Fruit fly (Drosophila melanogaster): Measurements from ENCODE around the gene hyx.

hyx gene

DNA sequence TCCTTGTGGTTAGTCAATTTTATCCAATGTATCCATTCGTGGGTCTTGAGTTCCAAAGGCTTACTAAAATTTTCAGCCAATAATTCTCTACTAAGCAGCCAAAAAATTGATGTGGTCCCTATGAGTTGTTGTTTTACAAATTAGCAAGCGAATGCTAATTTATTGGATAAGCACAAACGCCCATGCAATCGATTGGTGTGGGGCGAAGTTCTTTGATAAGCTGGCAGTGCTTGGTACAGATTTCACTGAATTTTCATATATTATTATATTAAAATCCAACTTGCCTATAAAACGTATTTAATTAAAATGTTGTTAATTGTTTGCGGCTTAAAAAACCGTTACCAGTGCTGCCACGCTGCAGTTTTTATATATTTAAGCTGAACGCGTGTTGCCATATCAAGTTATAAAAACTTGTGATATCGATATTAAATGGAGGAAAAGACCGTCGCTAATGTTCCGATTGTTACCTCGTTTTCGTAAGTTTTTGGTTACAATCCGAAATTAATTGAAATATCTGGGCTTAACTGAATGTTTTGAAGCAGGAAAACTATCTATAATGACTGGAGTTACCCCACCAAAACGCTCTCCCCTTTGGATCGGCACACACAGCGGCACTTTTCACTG, 34.8 kb upstream of the hyx start, which contains the start of the genes CG31100 and CG11980 (continued):
- TF ChIP-seq CG7556 (GFP tag; optimal IDR thresholded peaks at IDR 0.05), result no peak
- peak; percentile 74 for TF ChIP-seq Scr (GFP tag; IDR thresholded peaks at IDR 0.05; ENCODE audit: partially characterized antibody)
- TF ChIP-seq CG17568 (GFP tag; optimal IDR thresholded peaks at IDR 0.05), result no peak
- TF ChIP-seq Dref (GFP tag; IDR thresholded peaks at IDR 0.05), result peak; percentile 84
- no peak for TF ChIP-seq CG12219 (GFP tag; optimal IDR thresholded peaks at IDR 0.05)
- TF ChIP-seq CG10565 (GFP tag; optimal IDR thresholded peaks at IDR 0.05), result no peak
- TF ChIP-seq CG7372 (GFP tag; IDR thresholded peaks at IDR 0.05), result no peak
- TF ChIP-seq CG12942 (GFP tag; optimal IDR thresholded peaks at IDR 0.05), result no peak
- TF ChIP-seq Rx (GFP tag; IDR thresholded peaks at IDR 0.05), result no peak
- peak; percentile 73 for TF ChIP-seq CG16813 (GFP tag; IDR thresholded peaks at IDR 0.05; ENCODE audit: partially characterized antibody)
- TF ChIP-seq wek (GFP tag; optimal IDR thresholded peaks at IDR 0.05), result peak; percentile 23
- peak; percentile 13 for TF ChIP-seq Max (GFP tag; optimal IDR thresholded peaks at IDR 0.05)
- peak; percentile 78 for TF ChIP-seq dm (GFP tag; optimal IDR thresholded peaks at IDR 0.05)
- TF ChIP-seq CG2116 (GFP tag; optimal IDR thresholded peaks at IDR 0.05), result peak; percentile 62
- peak; percentile 73 for TF ChIP-seq CG4617 (GFP tag; optimal IDR thresholded peaks at IDR 0.05; ENCODE audit: borderline replicate concordance)
- TF ChIP-seq Mrtf (GFP tag; IDR thresholded peaks at IDR 0.05), result no peak
- TF ChIP-seq Fer1 (GFP tag; optimal IDR thresholded peaks at IDR 0.05), result peak; percentile 17
- no peak for TF ChIP-seq CG8478 (optimal IDR thresholded peaks at IDR 0.05)
- no peak for TF ChIP-seq da (GFP tag; optimal IDR thresholded peaks at IDR 0.05)
- TF ChIP-seq CG9215 (GFP tag; IDR thresholded peaks at IDR 0.05), result no peak
- no peak for TF ChIP-seq ase (GFP tag; IDR thresholded peaks at IDR 0.05)
- TF ChIP-seq Lhr (GFP tag; optimal IDR thresholded peaks at IDR 0.05), result peak; percentile 70
- peak; percentile 56 for TF ChIP-seq HmgZ (tag; optimal IDR thresholded peaks at IDR 0.05)
- no peak for TF ChIP-seq CG18476 (GFP tag; optimal IDR thresholded peaks at IDR 0.05)
- no peak for TF ChIP-seq CG9727 (GFP tag; optimal IDR thresholded peaks at IDR 0.05)
- TF ChIP-seq CG9932 (GFP tag; IDR thresholded peaks at IDR 0.05), result no peak
- TF ChIP-seq gcm2 (GFP tag; optimal IDR thresholded peaks at IDR 0.05), result no peak
- peak; percentile 16 for TF ChIP-seq PHDP (tag; optimal IDR thresholded peaks at IDR 0.05)
- no peak for TF ChIP-seq eve (GFP tag; optimal IDR thresholded peaks at IDR 0.05)
- no peak for TF ChIP-seq ro (GFP tag; IDR thresholded peaks at IDR 0.05)
- TF ChIP-seq CTCF (GFP tag; optimal IDR thresholded peaks at IDR 0.05), result peak; percentile 8
- TF ChIP-seq fd64A (GFP tag; optimal IDR thresholded peaks at IDR 0.05), result no peak
- no peak for TF ChIP-seq croc (GFP tag; conservative IDR thresholded peaks at IDR 0.05)
- TF ChIP-seq inv (GFP tag; IDR thresholded peaks at IDR 0.05; ENCODE audit: partially characterized antibody), result peak; percentile 60; the same call in 1 of the 2 replicates
- TF ChIP-seq chm (GFP tag; IDR thresholded peaks at IDR 0.05), result no peak
- TF ChIP-seq ato (GFP tag; IDR thresholded peaks at IDR 0.05; ENCODE audit: partially characterized antibody), result 0 out of 2 replicates have a peak, but pooled peaks have one; percentile 39
- peak; percentile 73 for TF ChIP-seq hbn (GFP tag; IDR thresholded peaks at IDR 0.05; ENCODE audit: partially characterized antibody)
- peak; percentile 55; the same call in 2 of the 3 replicates for TF ChIP-seq zen2 (GFP tag; IDR thresholded peaks at IDR 0.05; ENCODE audit: partially characterized antibody)
- TF ChIP-seq vvl (GFP tag; IDR thresholded peaks at IDR 0.05), result 0 out of 2 replicates have a peak, but pooled peaks have one; percentile 17
- no peak for TF ChIP-seq CG12236 (GFP tag; optimal IDR thresholded peaks at IDR 0.05)
- no peak for TF ChIP-seq HLH54F (GFP tag; optimal IDR thresholded peaks at IDR 0.05)
- TF ChIP-seq CG3847 (GFP tag; IDR thresholded peaks at IDR 0.05), result peak; percentile 46
- TF ChIP-seq CG13287 (GFP tag; IDR thresholded peaks at IDR 0.05; ENCODE audit: partially characterized antibody), result peak; percentile 89
- no peak for TF ChIP-seq CG9437 (GFP tag; optimal IDR thresholded peaks at IDR 0.05)
- no peak for TF ChIP-seq pnt (GFP tag; optimal IDR thresholded peaks at IDR 0.05)
- peak; percentile 92 for TF ChIP-seq Sry-δ (GFP tag; optimal IDR thresholded peaks at IDR 0.05)
- peak; percentile 24 for TF ChIP-seq CG15601 (tag; optimal IDR thresholded peaks at IDR 0.05)
- peak; percentile 74 for TF ChIP-seq Dp (GFP tag; optimal IDR thresholded peaks at IDR 0.05)
- TF ChIP-seq kni (GFP tag; optimal IDR thresholded peaks at IDR 0.05), result no peak
- TF ChIP-seq tup (GFP tag; optimal IDR thresholded peaks at IDR 0.05), result no peak
- TF ChIP-seq CG6175 (GFP tag; IDR thresholded peaks at IDR 0.05), result no peak
